Worm (Caenorhabditis elegans): ENCODE data around the gene Y55F3AM.13.

DNA sequence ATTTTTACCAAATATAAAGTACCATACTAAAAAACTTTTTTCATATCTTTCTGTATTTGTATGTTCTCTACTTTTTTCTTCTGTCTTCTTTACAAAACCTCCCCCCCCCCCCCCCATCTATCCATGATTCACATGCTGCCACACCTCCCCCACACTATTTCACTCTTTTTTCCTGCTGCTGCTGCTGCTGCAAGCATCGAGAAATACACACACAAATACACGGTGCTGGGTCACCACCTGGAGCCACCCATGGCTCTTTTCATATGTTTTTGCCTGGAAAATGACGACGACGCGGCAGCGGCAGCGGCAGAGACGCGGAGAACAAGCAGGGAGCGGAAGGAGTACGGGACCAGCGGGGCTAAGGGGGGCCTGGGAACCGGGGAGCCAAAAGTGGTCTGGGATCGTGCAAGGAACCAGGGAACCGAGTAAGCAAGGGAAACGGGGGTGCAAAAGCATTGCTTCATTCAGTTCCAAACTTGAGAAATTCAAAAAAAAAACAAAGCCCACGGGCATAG, 12.7 kb upstream of the Y55F3AM.13 start:
- no peak for TF ChIP-seq ceh-28 (tag; optimal IDR thresholded peaks at IDR 0.05)
- TF ChIP-seq ama-1 (optimal IDR thresholded peaks at IDR 0.05) = no peak
- TF ChIP-seq nhr-76 (tag; optimal IDR thresholded peaks at IDR 0.05) = no peak
- no peak for TF ChIP-seq ztf-11 (tag; optimal IDR thresholded peaks at IDR 0.05)

All from whole organism, L3 larva.